Worm (Caenorhabditis elegans) whole organism, L2 larva: ENCODE results near the gene txdc-17.

Experiments used
- C34F6.9 ChIP-seq: fragments of 150-350 bp; optimal IDR thresholded peaks from 2 replicates; lab custom pipeline; 2014; ENCODE audit warnings: missing biosample characterization, missing genetic modification characterization
- F13H6.1 ChIP-seq: sonication (generic microtip); optimal IDR thresholded peaks from 2 replicates; lab custom pipeline; 2016; ENCODE audit warnings: missing genetic modification characterization, missing compliant biosample characterization
- Y55F3AM.14 ChIP-seq: fragments of 200-800 bp; sonication (Bioruptor generic); optimal IDR thresholded peaks from 2 replicates; lab custom pipeline; 2018; ENCODE audit warnings: mild to moderate bottlenecking, missing genetic modification characterization, missing compliant biosample characterization
- alr-1 ChIP-seq: fragments of 150-350 bp; optimal IDR thresholded peaks from 2 replicates; lab custom pipeline; 2014; ENCODE audit warnings: missing biosample characterization, missing genetic modification characterization
- aly-2 ChIP-seq: fragments of 150-350 bp; optimal IDR thresholded peaks from 2 replicates; lab custom pipeline; 2014; ENCODE audit warnings: missing biosample characterization, missing genetic modification characterization
- ama-1 ChIP-seq: fragments of 150-350 bp; optimal IDR thresholded peaks from 2 replicates; lab custom pipeline; 2018; ENCODE audit warnings: inconsistent platforms
- blmp-1 ChIP-seq: sonication (generic microtip); optimal IDR thresholded peaks from 2 replicates; lab custom pipeline; 2017; ENCODE audit warnings: missing genetic modification characterization, mild to moderate bottlenecking, missing compliant biosample characterization, antibody characterized with exemption, moderate library complexity; ENCODE audit not compliant: insufficient read depth
- ceh-16 ChIP-seq: fragments of 150-350 bp; optimal IDR thresholded peaks from 2 replicates; lab custom pipeline; 2014; ENCODE audit warnings: missing biosample characterization, missing genetic modification characterization
- ceh-82 ChIP-seq: fragments of 150-350 bp; optimal IDR thresholded peaks from 2 replicates; lab custom pipeline; 2014; ENCODE audit warnings: missing biosample characterization, missing genetic modification characterization
- crh-2 ChIP-seq: sonication (generic microtip); optimal IDR thresholded peaks from 2 replicates; lab custom pipeline; 2017; ENCODE audit warnings: missing biosample characterization, missing genetic modification characterization
- dmd-4 ChIP-seq: sonication (generic microtip); optimal IDR thresholded peaks from 2 replicates; lab custom pipeline; 2017; ENCODE audit warnings: missing biosample characterization, missing genetic modification characterization
- egl-27 ChIP-seq: sonication (generic microtip); optimal IDR thresholded peaks from 3 replicates; lab custom pipeline; 2017; ENCODE audit warnings: missing biosample characterization, missing genetic modification reagents, missing genetic modification characterization
- elt-1 ChIP-seq: fragments of 150-350 bp; optimal IDR thresholded peaks from 2 replicates; lab custom pipeline; 2014; ENCODE audit warnings: missing biosample characterization, missing genetic modification characterization
- elt-3 ChIP-seq: sonication (generic microtip); optimal IDR thresholded peaks from 2 replicates; lab custom pipeline; 2017; ENCODE audit warnings: missing biosample characterization, missing genetic modification characterization
- fos-1 ChIP-seq: fragments of 150-350 bp; optimal IDR thresholded peaks from 2 replicates; lab custom pipeline; 2014; ENCODE audit warnings: missing biosample characterization, missing genetic modification characterization
- gmeb-1 ChIP-seq: fragments of 150-350 bp; optimal IDR thresholded peaks from 2 replicates; lab custom pipeline; 2014; ENCODE audit warnings: missing biosample characterization, missing genetic modification characterization
- lin-11 ChIP-seq: fragments of 150-350 bp; sonication (generic microtip); optimal IDR thresholded peaks from 2 replicates; lab custom pipeline; 2014; ENCODE audit warnings: missing biosample characterization, missing genetic modification characterization, inconsistent platforms, mixed read lengths
- lin-13 ChIP-seq: fragments of 150-350 bp; optimal IDR thresholded peaks from 2 replicates; lab custom pipeline; 2014; ENCODE audit warnings: missing biosample characterization, missing genetic modification reagents, missing genetic modification characterization
- lsy-2 ChIP-seq, 2 experiments: fragments of 150-350 bp in 1 of 2; sonication (generic microtip) in 1 of 2; optimal IDR thresholded peaks; 2 replicates each; lab custom pipeline; 2014 to 2017; ENCODE audit warnings: missing biosample characterization in 2 of 2, missing genetic modification characterization in 2 of 2
- mab-5 ChIP-seq: fragments of 150-350 bp; optimal IDR thresholded peaks from 2 replicates; lab custom pipeline; 2014; ENCODE audit warnings: missing biosample characterization, missing genetic modification characterization
- mbf-1 ChIP-seq: sonication (generic microtip); optimal IDR thresholded peaks from 2 replicates; lab custom pipeline; 2017; ENCODE audit warnings: missing biosample characterization, missing genetic modification characterization
- mdl-1 ChIP-seq, 2 experiments: fragments of 150-350 bp in 1 of 2; sonication (generic microtip) in 1 of 2; optimal IDR thresholded peaks; 2 replicates each; lab custom pipeline; 2017; ENCODE audit warnings: missing biosample characterization in 2 of 2, missing genetic modification characterization in 2 of 2
- nhr-10 ChIP-seq: sonication (generic microtip); optimal IDR thresholded peaks from 2 replicates; lab custom pipeline; 2017; ENCODE audit warnings: missing biosample characterization, missing genetic modification characterization
- nhr-11 ChIP-seq: fragments of 150-350 bp; optimal IDR thresholded peaks from 2 replicates; lab custom pipeline; 2014; ENCODE audit warnings: missing biosample characterization, missing genetic modification characterization
- nhr-12 ChIP-seq: fragments of 150-350 bp; optimal IDR thresholded peaks from 2 replicates; lab custom pipeline; 2014; ENCODE audit warnings: missing biosample characterization, missing genetic modification characterization
- nhr-129 ChIP-seq: fragments of 150-350 bp; optimal IDR thresholded peaks from 2 replicates; lab custom pipeline; 2014; ENCODE audit warnings: missing biosample characterization, missing genetic modification characterization
- nhr-21 ChIP-seq: fragments of 150-350 bp; optimal IDR thresholded peaks from 2 replicates; lab custom pipeline; 2014; ENCODE audit warnings: missing biosample characterization, missing genetic modification characterization
- nhr-23 ChIP-seq: fragments of 150-350 bp; optimal IDR thresholded peaks from 2 replicates; lab custom pipeline; 2014; ENCODE audit warnings: missing biosample characterization, missing genetic modification reagents, missing genetic modification characterization
- nhr-237 ChIP-seq: fragments of 150-350 bp; optimal IDR thresholded peaks from 2 replicates; lab custom pipeline; 2014; ENCODE audit warnings: missing biosample characterization, missing genetic modification characterization
- nhr-25 ChIP-seq: fragments of 150-350 bp; sonication (generic microtip); optimal IDR thresholded peaks from 3 replicates; lab custom pipeline; 2014; ENCODE audit warnings: missing biosample characterization, missing genetic modification characterization
- nhr-6 ChIP-seq: fragments of 150-350 bp; optimal IDR thresholded peaks from 2 replicates; lab custom pipeline; 2014; ENCODE audit warnings: missing biosample characterization, missing genetic modification characterization
- nhr-77 ChIP-seq: fragments of 150-350 bp; optimal IDR thresholded peaks from 2 replicates; lab custom pipeline; 2014; ENCODE audit warnings: missing biosample characterization, missing genetic modification characterization
- peb-1 ChIP-seq: fragments of 150-350 bp; optimal IDR thresholded peaks from 2 replicates; lab custom pipeline; 2014; ENCODE audit warnings: missing biosample characterization, missing genetic modification characterization
- sem-4 ChIP-seq: fragments of 150-350 bp; optimal IDR thresholded peaks from 2 replicates; lab custom pipeline; 2014; ENCODE audit warnings: missing biosample characterization, missing genetic modification reagents, missing genetic modification characterization
- skn-1 ChIP-seq: sonication (generic microtip); optimal IDR thresholded peaks from 2 replicates; lab custom pipeline; 2017; ENCODE audit warnings: missing biosample characterization, missing genetic modification characterization
- sma-3 ChIP-seq: sonication (generic microtip); optimal IDR thresholded peaks from 2 replicates; lab custom pipeline; 2016; ENCODE audit warnings: missing genetic modification reagents, missing genetic modification characterization, missing compliant biosample characterization
- sma-9 ChIP-seq, 2 experiments: fragments of 150-350 bp in 1 of 2; sonication (generic microtip) in 1 of 2; optimal IDR thresholded peaks; 2 replicates each; lab custom pipeline; 2014 to 2016; ENCODE audit warnings: missing genetic modification characterization in 2 of 2, mild to moderate bottlenecking in 1 of 2, missing biosample characterization in 1 of 2, missing compliant biosample characterization in 1 of 2, missing genetic modification reagents in 1 of 2, moderate library complexity in 1 of 2
- snpc-4 ChIP-seq: fragments of 150-350 bp; optimal IDR thresholded peaks from 2 replicates; lab custom pipeline; 2014; ENCODE audit warnings: missing biosample characterization, missing genetic modification characterization
- unc-39 ChIP-seq: fragments of 150-350 bp; optimal IDR thresholded peaks from 2 replicates; lab custom pipeline; 2014; ENCODE audit warnings: missing biosample characterization, missing genetic modification characterization
- unc-55 ChIP-seq: fragments of 150-350 bp; sonication (generic microtip); optimal IDR thresholded peaks from 3 replicates; lab custom pipeline; 2014; ENCODE audit warnings: missing biosample characterization, missing genetic modification reagents, missing genetic modification characterization
- unc-62 ChIP-seq: fragments of 150-350 bp; optimal IDR thresholded peaks from 2 replicates; lab custom pipeline; 2014; ENCODE audit warnings: missing biosample characterization, missing genetic modification reagents, missing genetic modification characterization
- ztf-1 ChIP-seq: fragments of 200-800 bp; sonication (Bioruptor generic); conservative IDR thresholded peaks from 2 replicates; pipeline ENCODE4 v1.3.6; 2022; ENCODE audit warnings: missing genetic modification characterization, missing compliant biosample characterization
- ztf-11 ChIP-seq: sonication (generic microtip); optimal IDR thresholded peaks from 2 replicates; lab custom pipeline; 2017; ENCODE audit warnings: missing biosample characterization, missing genetic modification characterization

The txdc-17 gene

DNA sequence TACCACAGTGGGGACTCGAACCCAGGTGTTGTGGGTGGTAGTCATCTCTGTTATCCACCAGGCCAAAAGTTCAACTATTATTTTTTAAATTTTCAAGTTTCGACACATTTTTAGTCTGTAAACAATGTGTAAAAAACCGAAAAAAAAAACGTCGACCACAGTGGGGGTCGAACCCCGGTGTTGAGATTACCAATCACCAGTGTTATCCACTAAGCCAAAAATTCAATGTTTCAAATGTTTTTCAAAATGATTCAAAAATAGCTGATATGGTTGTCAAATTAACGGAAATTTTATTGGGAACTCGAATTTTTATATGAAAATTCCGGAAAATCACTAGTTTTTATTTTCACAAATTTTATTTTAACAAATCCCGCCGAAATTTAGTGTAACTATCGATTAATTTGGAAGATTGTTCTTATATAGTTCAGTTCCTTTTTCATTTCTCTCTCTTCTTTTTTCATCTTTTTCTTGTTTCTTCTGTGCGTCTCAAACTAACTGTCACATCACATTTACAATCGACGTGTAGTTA, 38.7 kb downstream of the txdc-17 start:
- no peak for TF ChIP-seq crh-2 (tag; lab: Kevin White, UChicago)
- no peak for TF ChIP-seq ama-1 (lab: Kevin White, UChicago)
- peak; percentile 49 for TF ChIP-seq nhr-25
- peak; percentile 74 for TF ChIP-seq blmp-1 (tag; lab: Kevin White, UChicago)
- no peak for TF ChIP-seq unc-55 (GFP tag; lab: Kevin White, UChicago)

DNA sequence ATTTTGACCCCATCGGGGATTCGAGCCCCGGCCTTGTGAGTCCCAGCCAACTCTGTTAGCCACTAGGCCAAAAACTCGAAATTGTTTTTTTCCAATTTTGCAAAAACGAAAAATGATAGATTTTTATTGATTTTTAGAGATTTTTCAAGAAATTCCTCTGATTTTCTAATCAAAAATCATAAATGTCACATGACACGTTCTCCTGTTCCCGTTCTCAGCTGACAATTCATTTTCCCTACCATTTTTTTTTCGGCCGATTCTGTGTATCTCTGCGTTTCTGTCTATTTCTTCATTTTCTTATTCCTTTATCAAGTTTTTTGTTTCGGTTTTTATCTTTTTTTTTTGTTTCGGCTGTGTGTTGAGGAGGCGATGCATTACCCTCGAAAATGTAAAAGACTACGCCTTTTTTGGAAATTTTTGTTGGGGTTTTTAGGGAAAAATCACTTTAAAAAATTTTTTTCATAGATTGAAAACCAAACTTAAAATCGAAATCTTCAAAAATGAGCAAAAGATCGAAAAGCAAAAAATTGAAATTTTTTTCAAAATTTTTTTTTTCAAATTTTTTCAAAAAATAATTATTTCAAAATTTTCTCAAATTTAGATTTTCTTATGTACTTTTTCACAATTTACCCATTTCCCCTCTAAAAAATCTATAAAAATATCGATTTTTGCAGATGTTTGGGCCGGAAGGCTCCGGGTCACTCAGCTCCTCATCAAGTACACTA, 39.8 kb downstream of the txdc-17 start, which contains the start of gene klf-1:
TSS of gene klf-1 (plus strand) at position 675 of the 725 bp plus-strand sequence.
- TF ChIP-seq snpc-4 (tag; lab: Kevin White, UChicago) = no peak
- TF ChIP-seq nhr-11 (tag; lab: Kevin White, UChicago) = no peak
- TF ChIP-seq blmp-1 (tag; lab: Kevin White, UChicago) = peak; percentile 32
- peak; percentile 19 for TF ChIP-seq fos-1
- no peak for TF ChIP-seq ztf-1 (GFP tag; lab: Robert Waterston, UW)
- TF ChIP-seq ceh-16 (tag; lab: Kevin White, UChicago) = no peak
- TF ChIP-seq sma-3 (GFP tag; lab: Kevin White, UChicago) = peak; percentile 36
- TF ChIP-seq sma-9 (GFP tag; optimal IDR thresholded peaks at IDR 0.05; lab: Kevin White, UChicago) = peak; percentile 42
- TF ChIP-seq sma-9 (tag; optimal IDR thresholded peaks at IDR 0.05; lab: Kevin White, UChicago) = no peak
- peak; percentile 14 for TF ChIP-seq nhr-21 (tag; lab: Kevin White, UChicago)
- TF ChIP-seq unc-55 (GFP tag; lab: Kevin White, UChicago) = no peak
- TF ChIP-seq gmeb-1 (tag; lab: Kevin White, UChicago) = peak; percentile 3
- peak; percentile 9 for TF ChIP-seq F13H6.1 (tag; lab: Kevin White, UChicago)
- no peak for TF ChIP-seq lin-13 (GFP tag; lab: Kevin White, UChicago)
- peak; percentile 61 for TF ChIP-seq crh-2 (tag; lab: Kevin White, UChicago)
- no peak for TF ChIP-seq mdl-1 (tag; optimal IDR thresholded peaks at IDR 0.05; lab: Kevin White, UChicago)
- TF ChIP-seq nhr-10 (tag; lab: Kevin White, UChicago) = no peak
- TF ChIP-seq nhr-25 = peak; percentile 59
- no peak for TF ChIP-seq nhr-129 (tag; lab: Kevin White, UChicago)
- TF ChIP-seq unc-62 (GFP tag; lab: Kevin White, UChicago) = no peak
- TF ChIP-seq C34F6.9 = no peak
- TF ChIP-seq aly-2 (tag; lab: Kevin White, UChicago) = no peak
- TF ChIP-seq nhr-23 (tag; lab: Kevin White, UChicago) = no peak
- peak in 1 of 2 experiments; percentile 18 for TF ChIP-seq lsy-2 (tag; optimal IDR thresholded peaks at IDR 0.05; lab: Kevin White, UChicago)

DNA sequence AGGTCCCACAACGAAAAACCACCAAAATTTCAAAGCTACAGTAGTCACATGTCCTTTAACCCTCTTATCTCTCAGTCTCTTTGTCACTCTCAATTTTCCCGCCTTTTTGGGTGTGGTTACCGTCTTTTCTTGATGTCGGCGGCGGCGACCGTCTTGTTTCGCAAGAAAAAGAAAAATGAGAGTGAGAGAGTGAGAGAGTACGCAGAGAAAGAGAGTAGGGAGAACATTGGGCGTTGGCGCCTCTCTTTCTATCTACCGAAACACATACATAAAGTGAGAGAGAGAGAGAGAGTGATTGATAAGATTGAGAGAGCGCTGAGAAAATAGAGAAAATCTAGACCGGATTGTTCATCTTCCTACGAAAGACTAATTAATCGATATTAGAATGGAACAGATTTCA, 41.5 kb downstream of the txdc-17 start:
- TF ChIP-seq ama-1 (lab: Kevin White, UChicago) = no peak
- no peak for TF ChIP-seq elt-3 (tag; lab: Kevin White, UChicago)
- peak; percentile 63 for TF ChIP-seq lin-13 (GFP tag; lab: Kevin White, UChicago)
- TF ChIP-seq nhr-25 = peak; percentile 95
- TF ChIP-seq alr-1 (tag; lab: Kevin White, UChicago) = no peak
- no peak for TF ChIP-seq ceh-82 (tag; lab: Kevin White, UChicago)
- TF ChIP-seq nhr-23 (tag; lab: Kevin White, UChicago) = no peak
- no peak for TF ChIP-seq unc-62 (GFP tag; lab: Kevin White, UChicago)
- no peak for TF ChIP-seq mbf-1 (tag; lab: Kevin White, UChicago)
- TF ChIP-seq nhr-12 = no peak
- TF ChIP-seq C34F6.9 = peak; percentile 28
- peak; percentile 16 for TF ChIP-seq nhr-6 (tag; lab: Kevin White, UChicago)
- TF ChIP-seq gmeb-1 (tag; lab: Kevin White, UChicago) = peak; percentile 60
- peak; percentile 88 for TF ChIP-seq fos-1
- peak; percentile 15 for TF ChIP-seq Y55F3AM.14 (GFP tag; lab: Kevin White, UChicago)
- no peak for TF ChIP-seq nhr-10 (tag; lab: Kevin White, UChicago)
- peak; percentile 16 for TF ChIP-seq snpc-4 (tag; lab: Kevin White, UChicago)
- TF ChIP-seq mab-5 (tag; lab: Kevin White, UChicago) = no peak
- TF ChIP-seq nhr-77 (tag; lab: Kevin White, UChicago) = no peak
- TF ChIP-seq unc-55 (GFP tag; lab: Kevin White, UChicago) = no peak
- no peak for TF ChIP-seq skn-1 (tag; lab: Kevin White, UChicago)
- TF ChIP-seq nhr-129 (tag; lab: Kevin White, UChicago) = peak; percentile 49
- TF ChIP-seq dmd-4 (tag; lab: Kevin White, UChicago) = no peak
- peak; percentile 64 for TF ChIP-seq egl-27 (tag; lab: Kevin White, UChicago)
- peak; percentile 70 for TF ChIP-seq F13H6.1 (tag; lab: Kevin White, UChicago)
- TF ChIP-seq ztf-1 (GFP tag; lab: Robert Waterston, UW) = no peak
- TF ChIP-seq mdl-1 (tag; optimal IDR thresholded peaks at IDR 0.05; lab: Kevin White, UChicago) = peak in 1 of 2 experiments; percentile 63
- peak; percentile 10 to 68 for TF ChIP-seq lsy-2 (tag; optimal IDR thresholded peaks at IDR 0.05; lab: Kevin White, UChicago)
- TF ChIP-seq peb-1 (tag; lab: Kevin White, UChicago) = no peak
- TF ChIP-seq crh-2 (tag; lab: Kevin White, UChicago) = peak; percentile 80
- TF ChIP-seq unc-39 (tag; lab: Kevin White, UChicago) = no peak
- no peak for TF ChIP-seq aly-2 (tag; lab: Kevin White, UChicago)
- no peak for TF ChIP-seq ztf-11
- peak; percentile 29 for TF ChIP-seq sem-4 (tag; lab: Kevin White, UChicago)
- TF ChIP-seq sma-9 (GFP tag; optimal IDR thresholded peaks at IDR 0.05; lab: Kevin White, UChicago) = peak; percentile 92
- TF ChIP-seq sma-9 (tag; optimal IDR thresholded peaks at IDR 0.05; lab: Kevin White, UChicago) = no peak
- no peak for TF ChIP-seq elt-1 (tag; lab: Kevin White, UChicago)
- TF ChIP-seq lin-11 = no peak
- no peak for TF ChIP-seq nhr-237 (tag; lab: Kevin White, UChicago)
